Worm (Caenorhabditis elegans): ENCODE data around the gene F14D7.8.
"Not testable (repeated sequence)": the region's sequence is repeated elsewhere in the genome, so short reads cannot be mapped to it uniquely, and the experiment has no call there.

DNA sequence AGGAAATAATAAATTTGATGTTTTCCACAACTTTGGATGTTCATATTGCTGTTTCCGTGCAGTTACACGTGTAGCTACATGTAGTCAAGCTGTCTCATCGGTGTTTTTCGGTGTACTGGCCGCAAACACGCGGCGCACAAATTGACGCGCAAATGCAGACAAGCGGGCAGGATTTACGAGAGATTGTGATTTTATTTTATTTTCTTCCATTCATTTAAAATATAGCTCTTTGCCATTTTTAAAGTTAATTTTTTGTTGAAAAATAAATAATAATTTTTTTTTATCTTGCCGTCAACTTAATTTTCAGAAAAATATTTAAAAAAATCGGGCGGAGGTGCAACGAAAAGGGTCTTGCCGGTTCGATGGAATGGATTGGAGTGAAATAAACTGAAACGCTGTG is 38.3 kb downstream of the F14D7.8 start, which contains the start of gene F40G12.7:
- not testable (repeated sequence) for TF ChIP-seq W03F9.2, him-1, dao-5 (tag; optimal IDR thresholded peaks at IDR 0.05)
